Worm (Caenorhabditis elegans) whole organism, early embryonic: Measurements from ENCODE around the gene C46G7.1.

ENCODE experiments used
- aly-1 ChIP-seq: sonication (generic microtip); optimal IDR thresholded peaks from 2 replicates; lab custom pipeline; 2016; ENCODE audit warnings: missing genetic modification characterization, missing compliant biosample characterization
- ama-1 ChIP-seq: fragments of 150-350 bp; optimal IDR thresholded peaks from 2 replicates; lab custom pipeline; 2014
- ets-7 ChIP-seq: sonication (generic microtip); optimal IDR thresholded peaks from 2 replicates; lab custom pipeline; 2016; ENCODE audit warnings: missing genotype, missing genetic modification characterization, missing compliant biosample characterization
- hmg-4 ChIP-seq: fragments of 200-800 bp; sonication (Bioruptor generic); optimal IDR thresholded peaks from 2 replicates; lab custom pipeline; 2018; ENCODE audit warnings: mild to moderate bottlenecking, missing genetic modification characterization, missing compliant biosample characterization
- hnd-1 ChIP-seq: sonication (generic microtip); optimal IDR thresholded peaks from 2 replicates; lab custom pipeline; 2016; ENCODE audit warnings: missing genetic modification characterization, missing compliant biosample characterization
- pes-1 ChIP-seq: fragments of 200-800 bp; sonication (Bioruptor generic); IDR thresholded peaks from 2 replicates; pipeline ENCODE4 v1.3.6; 2022; ENCODE audit warnings: missing genetic modification reagents, missing genetic modification characterization, missing compliant biosample characterization
- scrt-1 ChIP-seq: fragments of 200-800 bp; sonication (Bioruptor generic); IDR thresholded peaks from 2 replicates; pipeline ENCODE4 v1.3.6; 2022; ENCODE audit warnings: missing genetic modification characterization, missing compliant biosample characterization
- sea-1 ChIP-seq: fragments of 200-800 bp; sonication (Bioruptor generic); conservative IDR thresholded peaks from 2 replicates; pipeline ENCODE4 v1.3.6; 2022; ENCODE audit warnings: missing genetic modification characterization, missing compliant biosample characterization
- tbx-11 ChIP-seq: fragments of 200-800 bp; sonication (Bioruptor generic); IDR thresholded peaks from 2 replicates; pipeline ENCODE4 v1.3.6; 2022; ENCODE audit warnings: missing genetic modification characterization, missing compliant biosample characterization

- TF ChIP-seq pes-1 (GFP tag; lab: Robert Waterston, UW) = no peak
- TF ChIP-seq hnd-1 = no peak
- TF ChIP-seq scrt-1 (GFP tag; lab: Robert Waterston, UW) = no peak
- TF ChIP-seq ama-1 (lab: Kevin White, UChicago) = no peak
- TF ChIP-seq sea-1 (GFP tag; lab: Robert Waterston, UW) = no peak
- TF ChIP-seq tbx-11 (GFP tag; lab: Robert Waterston, UW) = no peak
- no peak for TF ChIP-seq aly-1
- no peak for TF ChIP-seq hmg-4
- no peak for TF ChIP-seq ets-7 (tag; lab: Kevin White, UChicago)
These were observed 47.4 kb downstream of the C46G7.1 start for ce11 chrIV:6065186-6065585.
